Worm (Caenorhabditis elegans) whole organism, L2 larva: ENCODE measurements around the gene asns-2.
A peak's percentile ranks its signal among the peaks of the same experiment; 100 is the strongest.

Source experiments
- C34F6.9 ChIP-seq: fragments of 150-350 bp; optimal IDR thresholded peaks from 2 replicates; lab custom pipeline; 2014; ENCODE audit warnings: missing biosample characterization, missing genetic modification characterization
- F13H6.1 ChIP-seq: sonication (generic microtip); optimal IDR thresholded peaks from 2 replicates; lab custom pipeline; 2016; ENCODE audit warnings: missing genetic modification characterization, missing compliant biosample characterization
- R02D3.7 ChIP-seq: fragments of 150-350 bp; optimal IDR thresholded peaks from 2 replicates; lab custom pipeline; 2014; ENCODE audit warnings: missing biosample characterization, missing genetic modification characterization
- Y55F3AM.14 ChIP-seq: fragments of 200-800 bp; sonication (Bioruptor generic); optimal IDR thresholded peaks from 2 replicates; lab custom pipeline; 2018; ENCODE audit warnings: mild to moderate bottlenecking, missing genetic modification characterization, missing compliant biosample characterization
- ZK546.5 ChIP-seq: sonication (generic microtip); optimal IDR thresholded peaks from 2 replicates; lab custom pipeline; 2017; ENCODE audit warnings: missing biosample characterization, missing genetic modification characterization
- alr-1 ChIP-seq: fragments of 150-350 bp; optimal IDR thresholded peaks from 2 replicates; lab custom pipeline; 2014; ENCODE audit warnings: missing biosample characterization, missing genetic modification characterization
- aly-2 ChIP-seq: fragments of 150-350 bp; optimal IDR thresholded peaks from 2 replicates; lab custom pipeline; 2014; ENCODE audit warnings: missing biosample characterization, missing genetic modification characterization
- ama-1 ChIP-seq: fragments of 150-350 bp; optimal IDR thresholded peaks from 2 replicates; lab custom pipeline; 2018; ENCODE audit warnings: inconsistent platforms
- blmp-1 ChIP-seq: sonication (generic microtip); optimal IDR thresholded peaks from 2 replicates; lab custom pipeline; 2017; ENCODE audit warnings: missing genetic modification characterization, mild to moderate bottlenecking, missing compliant biosample characterization, antibody characterized with exemption, moderate library complexity; ENCODE audit not compliant: insufficient read depth
- ceh-16 ChIP-seq: fragments of 150-350 bp; optimal IDR thresholded peaks from 2 replicates; lab custom pipeline; 2014; ENCODE audit warnings: missing biosample characterization, missing genetic modification characterization
- ceh-82 ChIP-seq: fragments of 150-350 bp; optimal IDR thresholded peaks from 2 replicates; lab custom pipeline; 2014; ENCODE audit warnings: missing biosample characterization, missing genetic modification characterization
- crh-2 ChIP-seq: sonication (generic microtip); optimal IDR thresholded peaks from 2 replicates; lab custom pipeline; 2017; ENCODE audit warnings: missing biosample characterization, missing genetic modification characterization
- dmd-4 ChIP-seq: sonication (generic microtip); optimal IDR thresholded peaks from 2 replicates; lab custom pipeline; 2017; ENCODE audit warnings: missing biosample characterization, missing genetic modification characterization
- egl-27 ChIP-seq: sonication (generic microtip); optimal IDR thresholded peaks from 3 replicates; lab custom pipeline; 2017; ENCODE audit warnings: missing biosample characterization, missing genetic modification reagents, missing genetic modification characterization
- elt-1 ChIP-seq: fragments of 150-350 bp; optimal IDR thresholded peaks from 2 replicates; lab custom pipeline; 2014; ENCODE audit warnings: missing biosample characterization, missing genetic modification characterization
- elt-3 ChIP-seq: sonication (generic microtip); optimal IDR thresholded peaks from 2 replicates; lab custom pipeline; 2017; ENCODE audit warnings: missing biosample characterization, missing genetic modification characterization
- fos-1 ChIP-seq: fragments of 150-350 bp; optimal IDR thresholded peaks from 2 replicates; lab custom pipeline; 2014; ENCODE audit warnings: missing biosample characterization, missing genetic modification characterization
- gmeb-1 ChIP-seq: fragments of 150-350 bp; optimal IDR thresholded peaks from 2 replicates; lab custom pipeline; 2014; ENCODE audit warnings: missing biosample characterization, missing genetic modification characterization
- lin-11 ChIP-seq: fragments of 150-350 bp; sonication (generic microtip); optimal IDR thresholded peaks from 2 replicates; lab custom pipeline; 2014; ENCODE audit warnings: missing biosample characterization, missing genetic modification characterization, inconsistent platforms, mixed read lengths
- lin-13 ChIP-seq: fragments of 150-350 bp; optimal IDR thresholded peaks from 2 replicates; lab custom pipeline; 2014; ENCODE audit warnings: missing biosample characterization, missing genetic modification reagents, missing genetic modification characterization
- lin-39 ChIP-seq: fragments of 150-350 bp; optimal IDR thresholded peaks from 2 replicates; lab custom pipeline; 2014; ENCODE audit warnings: missing biosample characterization, missing genetic modification reagents, missing genetic modification characterization
- lsy-2 ChIP-seq, 2 experiments: fragments of 150-350 bp in 1 of 2; sonication (generic microtip) in 1 of 2; optimal IDR thresholded peaks; 2 replicates each; lab custom pipeline; 2014 to 2017; ENCODE audit warnings: missing biosample characterization in 2 of 2, missing genetic modification characterization in 2 of 2
- mab-5 ChIP-seq: fragments of 150-350 bp; optimal IDR thresholded peaks from 2 replicates; lab custom pipeline; 2014; ENCODE audit warnings: missing biosample characterization, missing genetic modification characterization
- mbf-1 ChIP-seq: sonication (generic microtip); optimal IDR thresholded peaks from 2 replicates; lab custom pipeline; 2017; ENCODE audit warnings: missing biosample characterization, missing genetic modification characterization
- mdl-1 ChIP-seq, 2 experiments: fragments of 150-350 bp in 1 of 2; sonication (generic microtip) in 1 of 2; optimal IDR thresholded peaks; 2 replicates each; lab custom pipeline; 2017; ENCODE audit warnings: missing biosample characterization in 2 of 2, missing genetic modification characterization in 2 of 2
- nhr-10 ChIP-seq: sonication (generic microtip); optimal IDR thresholded peaks from 2 replicates; lab custom pipeline; 2017; ENCODE audit warnings: missing biosample characterization, missing genetic modification characterization
- nhr-11 ChIP-seq: fragments of 150-350 bp; optimal IDR thresholded peaks from 2 replicates; lab custom pipeline; 2014; ENCODE audit warnings: missing biosample characterization, missing genetic modification characterization
- nhr-12 ChIP-seq: fragments of 150-350 bp; optimal IDR thresholded peaks from 2 replicates; lab custom pipeline; 2014; ENCODE audit warnings: missing biosample characterization, missing genetic modification characterization
- nhr-129 ChIP-seq: fragments of 150-350 bp; optimal IDR thresholded peaks from 2 replicates; lab custom pipeline; 2014; ENCODE audit warnings: missing biosample characterization, missing genetic modification characterization
- nhr-21 ChIP-seq: fragments of 150-350 bp; optimal IDR thresholded peaks from 2 replicates; lab custom pipeline; 2014; ENCODE audit warnings: missing biosample characterization, missing genetic modification characterization
- nhr-23 ChIP-seq: fragments of 150-350 bp; optimal IDR thresholded peaks from 2 replicates; lab custom pipeline; 2014; ENCODE audit warnings: missing biosample characterization, missing genetic modification reagents, missing genetic modification characterization
- nhr-237 ChIP-seq: fragments of 150-350 bp; optimal IDR thresholded peaks from 2 replicates; lab custom pipeline; 2014; ENCODE audit warnings: missing biosample characterization, missing genetic modification characterization
- nhr-25 ChIP-seq: fragments of 150-350 bp; sonication (generic microtip); optimal IDR thresholded peaks from 3 replicates; lab custom pipeline; 2014; ENCODE audit warnings: missing biosample characterization, missing genetic modification characterization
- nhr-6 ChIP-seq: fragments of 150-350 bp; optimal IDR thresholded peaks from 2 replicates; lab custom pipeline; 2014; ENCODE audit warnings: missing biosample characterization, missing genetic modification characterization
- nhr-77 ChIP-seq: fragments of 150-350 bp; optimal IDR thresholded peaks from 2 replicates; lab custom pipeline; 2014; ENCODE audit warnings: missing biosample characterization, missing genetic modification characterization
- peb-1 ChIP-seq: fragments of 150-350 bp; optimal IDR thresholded peaks from 2 replicates; lab custom pipeline; 2014; ENCODE audit warnings: missing biosample characterization, missing genetic modification characterization
- sem-4 ChIP-seq: fragments of 150-350 bp; optimal IDR thresholded peaks from 2 replicates; lab custom pipeline; 2014; ENCODE audit warnings: missing biosample characterization, missing genetic modification reagents, missing genetic modification characterization
- skn-1 ChIP-seq: sonication (generic microtip); optimal IDR thresholded peaks from 2 replicates; lab custom pipeline; 2017; ENCODE audit warnings: missing biosample characterization, missing genetic modification characterization
- sma-3 ChIP-seq: sonication (generic microtip); optimal IDR thresholded peaks from 2 replicates; lab custom pipeline; 2016; ENCODE audit warnings: missing genetic modification reagents, missing genetic modification characterization, missing compliant biosample characterization
- sma-9 ChIP-seq, 2 experiments: fragments of 150-350 bp in 1 of 2; sonication (generic microtip) in 1 of 2; optimal IDR thresholded peaks; 2 replicates each; lab custom pipeline; 2014 to 2016; ENCODE audit warnings: missing genetic modification characterization in 2 of 2, mild to moderate bottlenecking in 1 of 2, missing biosample characterization in 1 of 2, missing compliant biosample characterization in 1 of 2, missing genetic modification reagents in 1 of 2, moderate library complexity in 1 of 2
- snpc-4 ChIP-seq: fragments of 150-350 bp; optimal IDR thresholded peaks from 2 replicates; lab custom pipeline; 2014; ENCODE audit warnings: missing biosample characterization, missing genetic modification characterization
- unc-39 ChIP-seq: fragments of 150-350 bp; optimal IDR thresholded peaks from 2 replicates; lab custom pipeline; 2014; ENCODE audit warnings: missing biosample characterization, missing genetic modification characterization
- unc-55 ChIP-seq: fragments of 150-350 bp; sonication (generic microtip); optimal IDR thresholded peaks from 3 replicates; lab custom pipeline; 2014; ENCODE audit warnings: missing biosample characterization, missing genetic modification reagents, missing genetic modification characterization
- unc-62 ChIP-seq: fragments of 150-350 bp; optimal IDR thresholded peaks from 2 replicates; lab custom pipeline; 2014; ENCODE audit warnings: missing biosample characterization, missing genetic modification reagents, missing genetic modification characterization
- zag-1 ChIP-seq: fragments of 150-350 bp; optimal IDR thresholded peaks from 2 replicates; lab custom pipeline; 2014; ENCODE audit warnings: missing biosample characterization, missing genetic modification characterization
- ztf-1 ChIP-seq: fragments of 200-800 bp; sonication (Bioruptor generic); conservative IDR thresholded peaks from 2 replicates; pipeline ENCODE4 v1.3.6; 2022; ENCODE audit warnings: missing genetic modification characterization, missing compliant biosample characterization
- ztf-11 ChIP-seq: sonication (generic microtip); optimal IDR thresholded peaks from 2 replicates; lab custom pipeline; 2017; ENCODE audit warnings: missing biosample characterization, missing genetic modification characterization
- ztf-4 ChIP-seq: fragments of 150-350 bp; optimal IDR thresholded peaks from 2 replicates; lab custom pipeline; 2014; ENCODE audit warnings: missing biosample characterization, missing genetic modification characterization

asns-2 gene

DNA sequence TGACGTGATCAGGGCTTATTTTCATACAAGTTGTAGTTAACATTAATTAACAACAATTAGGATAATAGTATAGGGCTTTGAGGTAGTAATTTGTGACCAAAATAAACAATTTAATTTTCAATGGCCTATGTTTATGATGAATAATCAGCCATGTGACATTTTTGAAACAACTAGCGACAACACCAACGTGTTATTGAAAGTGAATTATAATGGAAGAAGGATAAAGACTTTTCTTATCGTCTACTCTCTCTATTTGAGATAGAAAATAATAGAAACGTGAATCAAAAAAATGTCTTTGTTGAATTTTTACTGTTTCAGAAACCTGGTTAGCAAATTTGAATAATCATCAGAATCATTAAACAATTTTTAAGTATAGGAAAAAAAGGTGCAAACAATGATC lies 12.9 kb downstream of the asns-2 start:
- TF ChIP-seq ZK546.5 (tag; lab: Kevin White, UChicago) (no peak), ztf-1 (GFP tag; lab: Robert Waterston, UW) (no peak), nhr-21 (tag; lab: Kevin White, UChicago) (no peak), elt-3 (tag; lab: Kevin White, UChicago) (no peak), mdl-1 (tag; optimal IDR thresholded peaks at IDR 0.05; lab: Kevin White, UChicago) (no peak), nhr-23 (no peak), ztf-11 (no peak), crh-2 (no peak), nhr-12 (tag; lab: Kevin White, UChicago) (no peak), ceh-16 (tag; lab: Kevin White, UChicago) (no peak), fos-1 (no peak)
- TF ChIP-seq, all 48 proteins: peak for 0

DNA sequence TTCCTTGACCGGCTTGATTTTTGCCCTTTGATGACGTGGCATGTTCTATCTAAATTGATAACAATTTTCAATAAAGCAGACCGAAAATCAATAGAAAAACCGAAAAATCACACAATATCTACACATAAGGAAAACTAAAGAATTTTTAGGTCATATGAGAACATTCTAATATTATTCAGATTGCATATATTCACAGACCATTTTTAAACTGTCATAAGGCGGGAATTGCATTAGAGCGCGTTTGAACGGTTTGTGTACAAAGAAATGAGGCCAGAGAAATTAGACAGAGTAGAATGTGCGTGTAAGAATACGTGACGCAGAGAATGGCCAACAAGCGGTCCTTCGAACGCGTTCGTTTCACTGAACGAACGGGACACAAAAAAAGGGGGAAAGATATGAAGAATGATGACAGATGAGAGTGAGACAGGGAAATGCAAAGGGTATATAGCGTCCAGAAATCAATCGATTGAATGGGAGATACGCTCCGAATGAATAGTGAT lies 13.7 kb downstream of the asns-2 start, which contains the start of gene M02D8.3:
Gene M02D8.3 (minus strand): TSS at position 51 of the 500 bp plus-strand sequence.
- TF ChIP-seq nhr-23 (no peak), sem-4 (tag; lab: Kevin White, UChicago) (peak; percentile 17), ZK546.5 (tag; lab: Kevin White, UChicago) (no peak), egl-27 (tag; lab: Kevin White, UChicago) (no peak), ama-1 (no peak), lin-39 (tag; lab: Kevin White, UChicago) (no peak), snpc-4 (tag; lab: Kevin White, UChicago) (no peak), alr-1 (tag; lab: Kevin White, UChicago) (no peak), mbf-1 (tag; lab: Kevin White, UChicago) (no peak), nhr-237 (no peak), unc-55 (GFP tag; lab: Kevin White, UChicago) (no peak), elt-3 (tag; lab: Kevin White, UChicago) (no peak), lsy-2 (tag; optimal IDR thresholded peaks at IDR 0.05; lab: Kevin White, UChicago) (peak in 1 of 2 experiments; percentile 61), elt-1 (tag; lab: Kevin White, UChicago) (no peak), ztf-4 (tag; lab: Kevin White, UChicago) (no peak), nhr-77 (tag; lab: Kevin White, UChicago) (no peak), mdl-1 (tag; optimal IDR thresholded peaks at IDR 0.05; lab: Kevin White, UChicago) (no peak), ztf-1 (GFP tag; lab: Robert Waterston, UW) (no peak), nhr-6 (no peak), blmp-1 (tag; lab: Kevin White, UChicago) (no peak), sma-9 (GFP tag; optimal IDR thresholded peaks at IDR 0.05; lab: Kevin White, UChicago) (peak; percentile 5), sma-9 (tag; optimal IDR thresholded peaks at IDR 0.05; lab: Kevin White, UChicago) (no peak), C34F6.9 (tag; lab: Kevin White, UChicago) (peak; percentile 55), skn-1 (tag; lab: Kevin White, UChicago) (no peak), nhr-10 (tag; lab: Kevin White, UChicago) (no peak), ceh-16 (tag; lab: Kevin White, UChicago) (no peak), R02D3.7 (tag; lab: Kevin White, UChicago) (no peak), F13H6.1 (no peak), gmeb-1 (no peak), crh-2 (peak; percentile 58), zag-1 (tag; lab: Kevin White, UChicago) (no peak), Y55F3AM.14 (no peak), nhr-25 (no peak), unc-62 (GFP tag; lab: Kevin White, UChicago) (no peak), lin-11 (tag; lab: Kevin White, UChicago) (no peak), dmd-4 (tag; lab: Kevin White, UChicago) (no peak), fos-1 (peak; percentile 55), nhr-12 (tag; lab: Kevin White, UChicago) (no peak), aly-2 (tag; lab: Kevin White, UChicago) (no peak), ceh-82 (tag; lab: Kevin White, UChicago) (no peak), lin-13 (GFP tag; lab: Kevin White, UChicago) (no peak), sma-3 (GFP tag; lab: Kevin White, UChicago) (no peak), nhr-129 (tag; lab: Kevin White, UChicago) (peak; percentile 47), peb-1 (tag; lab: Kevin White, UChicago) (no peak), mab-5 (tag; lab: Kevin White, UChicago) (no peak), nhr-11 (tag; lab: Kevin White, UChicago) (no peak), nhr-21 (tag; lab: Kevin White, UChicago) (peak; percentile 36), unc-39 (tag; lab: Kevin White, UChicago) (no peak), ztf-11 (no peak)
